Fruit fly (Drosophila melanogaster) whole organism: Measurements from ENCODE around the gene CG4982.

Experiments
- CG8478 ChIP-seq: fragments of >200 bp; optimal IDR thresholded peaks from 2 replicates; lab custom pipeline; 2018; ENCODE audit warnings: inconsistent platforms
- Dll ChIP-seq: fragments of >200 bp; optimal IDR thresholded peaks from 2 replicates; lab custom pipeline; 2017
- pan ChIP-seq: fragments of >200 bp; optimal IDR thresholded peaks from 2 replicates; lab custom pipeline; 2017
- psq ChIP-seq: fragments of >200 bp; optimal IDR thresholded peaks from 2 replicates; lab custom pipeline; 2017
- usp ChIP-seq: fragments of >200 bp; optimal IDR thresholded peaks from 2 replicates; lab custom pipeline; 2017; ENCODE audit warnings: missing biosample characterization, missing genetic modification characterization, mixed read lengths

DNA sequence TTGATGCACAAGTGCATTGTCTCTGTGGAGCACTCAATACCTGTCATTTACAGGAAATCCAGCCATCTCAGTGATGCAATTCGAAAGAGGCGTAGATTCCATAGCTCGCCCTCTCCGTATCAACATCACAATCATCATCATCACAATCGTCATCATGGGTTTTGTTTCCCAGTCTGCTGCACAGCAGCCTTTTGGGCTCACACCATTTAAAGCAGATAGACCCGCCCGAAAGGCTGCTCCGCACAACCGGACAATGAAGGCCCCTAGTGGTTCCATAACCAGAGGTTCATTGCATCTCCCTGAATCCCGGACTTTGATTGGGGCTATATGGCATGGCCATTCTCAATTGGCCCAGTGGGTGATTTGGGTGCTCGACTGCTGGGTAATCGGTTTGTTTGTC lies 33.6 kb downstream of the CG4982 start:
- no peak for TF ChIP-seq CG8478 (lab: Kevin White, UChicago)
- TF ChIP-seq pan (lab: Kevin White, UChicago), result no peak
- TF ChIP-seq psq (lab: Kevin White, UChicago), result no peak
- no peak for TF ChIP-seq Dll (lab: Kevin White, UChicago)
- no peak for TF ChIP-seq usp (GFP tag; lab: Kevin White, UChicago)
